Worm (Caenorhabditis elegans) whole organism, early embryonic: ENCODE data around the gene ada-2.

Source experiments
- B0310.2 ChIP-seq: sonication (generic microtip); optimal IDR thresholded peaks from 2 replicates; lab custom pipeline; 2016; ENCODE audit warnings: mild to moderate bottlenecking, missing genetic modification characterization, missing compliant biosample characterization
- F13C5.2 ChIP-seq: sonication (generic microtip); optimal IDR thresholded peaks from 2 replicates; lab custom pipeline; 2017; ENCODE audit warnings: mild to moderate bottlenecking, missing genetic modification characterization, inconsistent platforms, missing compliant biosample characterization
- aly-1 ChIP-seq: sonication (generic microtip); optimal IDR thresholded peaks from 2 replicates; lab custom pipeline; 2016; ENCODE audit warnings: missing genetic modification characterization, missing compliant biosample characterization
- ama-1 ChIP-seq: fragments of 150-350 bp; optimal IDR thresholded peaks from 2 replicates; lab custom pipeline; 2014
- ceh-13 ChIP-seq: fragments of 200-800 bp; sonication (Bioruptor generic); optimal IDR thresholded peaks from 2 replicates; lab custom pipeline; 2018; ENCODE audit warnings: mild to moderate bottlenecking, missing genetic modification characterization, missing compliant biosample characterization
- ceh-36 ChIP-seq: sonication (generic microtip); optimal IDR thresholded peaks from 2 replicates; lab custom pipeline; 2016; ENCODE audit warnings: missing genetic modification characterization, inconsistent platforms, missing compliant biosample characterization
- ets-7 ChIP-seq: sonication (generic microtip); optimal IDR thresholded peaks from 2 replicates; lab custom pipeline; 2016; ENCODE audit warnings: missing genotype, missing genetic modification characterization, missing compliant biosample characterization
- flt-1 ChIP-seq: fragments of 200-800 bp; sonication (Bioruptor generic); IDR thresholded peaks from 2 replicates; pipeline ENCODE4 v1.3.6; 2022; ENCODE audit warnings: missing genetic modification characterization, missing compliant biosample characterization
- hmbx-1 ChIP-seq: sonication (generic microtip); optimal IDR thresholded peaks from 2 replicates; lab custom pipeline; 2016; ENCODE audit warnings: mild to moderate bottlenecking, missing genetic modification characterization, missing compliant biosample characterization
- hmg-4 ChIP-seq: fragments of 200-800 bp; sonication (Bioruptor generic); optimal IDR thresholded peaks from 2 replicates; lab custom pipeline; 2018; ENCODE audit warnings: mild to moderate bottlenecking, missing genetic modification characterization, missing compliant biosample characterization
- hnd-1 ChIP-seq: sonication (generic microtip); optimal IDR thresholded peaks from 2 replicates; lab custom pipeline; 2016; ENCODE audit warnings: missing genetic modification characterization, missing compliant biosample characterization
- pes-1 ChIP-seq: fragments of 200-800 bp; sonication (Bioruptor generic); IDR thresholded peaks from 2 replicates; pipeline ENCODE4 v1.3.6; 2022; ENCODE audit warnings: missing genetic modification reagents, missing genetic modification characterization, missing compliant biosample characterization
- scrt-1 ChIP-seq: fragments of 200-800 bp; sonication (Bioruptor generic); IDR thresholded peaks from 2 replicates; pipeline ENCODE4 v1.3.6; 2022; ENCODE audit warnings: missing genetic modification characterization, missing compliant biosample characterization
- sea-1 ChIP-seq: fragments of 200-800 bp; sonication (Bioruptor generic); conservative IDR thresholded peaks from 2 replicates; pipeline ENCODE4 v1.3.6; 2022; ENCODE audit warnings: missing genetic modification characterization, missing compliant biosample characterization
- tbx-11 ChIP-seq: fragments of 200-800 bp; sonication (Bioruptor generic); IDR thresholded peaks from 2 replicates; pipeline ENCODE4 v1.3.6; 2022; ENCODE audit warnings: missing genetic modification characterization, missing compliant biosample characterization
- tbx-37 ChIP-seq: fragments of 200-800 bp; sonication (Bioruptor generic); conservative IDR thresholded peaks from 2 replicates; pipeline ENCODE4 v1.3.6; 2022; ENCODE audit warnings: missing genetic modification reagents, missing genetic modification characterization, missing compliant biosample characterization
- tra-4 ChIP-seq: sonication (generic microtip); optimal IDR thresholded peaks from 2 replicates; lab custom pipeline; 2017; ENCODE audit warnings: missing genetic modification characterization, missing compliant biosample characterization

The ada-2 gene

DNA sequence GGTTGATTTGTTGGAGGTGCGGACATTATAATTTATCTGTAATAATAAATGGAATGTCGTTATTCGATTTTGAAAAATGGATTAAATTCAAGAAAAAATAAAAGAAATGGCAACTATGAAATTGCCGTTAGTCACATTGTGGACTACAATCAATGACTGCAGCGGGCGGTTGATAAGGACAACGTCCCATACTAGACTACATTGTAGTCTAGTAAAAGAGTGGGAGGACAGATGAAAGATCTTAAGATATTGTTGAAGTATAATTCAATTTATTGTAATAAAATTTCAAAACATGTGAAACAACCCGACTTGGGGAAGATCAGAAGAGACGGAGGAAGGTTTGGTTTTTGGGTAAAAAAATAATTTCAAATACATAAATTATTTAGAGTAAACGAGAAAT lies at the start of gene ada-2, which contains the start of gene prx-13:
Gene ada-2, plus strand, starts transcription at position 282 of the 400 bp plus-strand sequence.
Gene prx-13, minus strand, starts transcription at position 38 of the 400 bp plus-strand sequence.
- TF ChIP-seq ets-7, result no peak
- no peak for TF ChIP-seq ama-1 (lab: Kevin White, UChicago)
- no peak for TF ChIP-seq ceh-13 (GFP tag; lab: Kevin White, UChicago)
- TF ChIP-seq ceh-36 (tag; lab: Kevin White, UChicago), result no peak
- TF ChIP-seq aly-1 (tag; lab: Kevin White, UChicago), result no peak
- no peak for TF ChIP-seq tbx-11 (GFP tag; lab: Robert Waterston, UW)
- TF ChIP-seq sea-1 (GFP tag; lab: Robert Waterston, UW), result no peak
- TF ChIP-seq hmg-4 (GFP tag; lab: Kevin White, UChicago), result no peak
- no peak for TF ChIP-seq pes-1
- TF ChIP-seq B0310.2 (tag; lab: Kevin White, UChicago), result no peak
- no peak for TF ChIP-seq F13C5.2 (tag; lab: Kevin White, UChicago)
- TF ChIP-seq tbx-37 (GFP tag; lab: Robert Waterston, UW), result no peak
- TF ChIP-seq scrt-1 (GFP tag; lab: Robert Waterston, UW), result no peak
- TF ChIP-seq flt-1 (GFP tag; lab: Robert Waterston, UW), result no peak
- TF ChIP-seq hnd-1 (tag; lab: Kevin White, UChicago), result no peak
- TF ChIP-seq tra-4 (tag; lab: Kevin White, UChicago), result no peak

DNA sequence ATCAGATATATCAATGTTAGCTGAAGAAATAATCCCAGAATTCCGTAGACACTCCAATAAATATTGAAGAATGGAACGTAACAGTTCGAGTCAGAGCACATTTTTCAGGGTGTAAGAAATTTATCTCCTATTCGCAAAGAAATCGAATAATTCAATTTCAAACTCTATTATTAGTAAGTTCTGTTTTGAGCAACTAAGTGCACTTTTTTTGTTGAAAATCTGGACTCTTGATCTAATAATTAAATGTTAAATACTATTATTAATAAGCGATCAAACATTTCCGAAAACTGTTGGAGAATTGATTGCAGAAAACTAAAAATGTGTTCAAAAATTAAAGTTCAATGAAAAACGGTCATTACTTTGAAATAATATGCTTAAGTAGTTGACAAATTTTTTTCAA lies 48.9 kb upstream of the ada-2 start, which contains the start of gene srd-56:
Gene srd-56, minus strand, starts transcription at position 101 of the 400 bp plus-strand sequence.
- TF ChIP-seq scrt-1 (GFP tag; lab: Robert Waterston, UW), result no peak
- TF ChIP-seq ama-1 (lab: Kevin White, UChicago), result no peak
- no peak for TF ChIP-seq hmg-4 (GFP tag; lab: Kevin White, UChicago)
- no peak for TF ChIP-seq flt-1 (GFP tag; lab: Robert Waterston, UW)
- TF ChIP-seq tbx-37 (GFP tag; lab: Robert Waterston, UW), result no peak
- TF ChIP-seq B0310.2 (tag; lab: Kevin White, UChicago), result no peak
- TF ChIP-seq tbx-11 (GFP tag; lab: Robert Waterston, UW), result no peak
- TF ChIP-seq ceh-13 (GFP tag; lab: Kevin White, UChicago), result no peak
- TF ChIP-seq aly-1 (tag; lab: Kevin White, UChicago), result no peak
- TF ChIP-seq ets-7, result no peak
- TF ChIP-seq ceh-36 (tag; lab: Kevin White, UChicago), result no peak
- no peak for TF ChIP-seq tra-4 (tag; lab: Kevin White, UChicago)

DNA sequence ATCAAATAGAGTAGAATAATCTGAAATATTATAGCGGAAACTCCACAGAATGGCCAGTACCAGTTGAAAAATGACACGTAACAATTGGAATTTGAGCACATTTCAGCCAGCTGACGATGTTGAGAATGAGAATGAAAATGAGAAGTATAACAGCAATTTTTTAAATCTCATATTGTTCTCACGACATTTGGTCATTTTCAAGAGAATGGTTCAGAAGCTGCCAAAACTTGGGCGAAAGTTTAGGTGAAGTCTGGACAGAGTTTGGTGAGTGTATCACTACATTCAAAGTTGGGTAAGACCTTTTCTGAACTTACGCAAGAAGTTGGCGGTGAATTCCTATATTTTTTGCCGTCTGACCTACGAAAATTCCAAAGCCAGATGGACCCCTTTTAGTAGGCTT lies 47.1 kb upstream of the ada-2 start, which contains the start of gene srd-58:
Gene srd-58, minus strand, starts transcription at position 101 of the 400 bp plus-strand sequence.
- TF ChIP-seq hnd-1 (tag; lab: Kevin White, UChicago), result no peak
- TF ChIP-seq tra-4 (tag; lab: Kevin White, UChicago), result no peak

DNA sequence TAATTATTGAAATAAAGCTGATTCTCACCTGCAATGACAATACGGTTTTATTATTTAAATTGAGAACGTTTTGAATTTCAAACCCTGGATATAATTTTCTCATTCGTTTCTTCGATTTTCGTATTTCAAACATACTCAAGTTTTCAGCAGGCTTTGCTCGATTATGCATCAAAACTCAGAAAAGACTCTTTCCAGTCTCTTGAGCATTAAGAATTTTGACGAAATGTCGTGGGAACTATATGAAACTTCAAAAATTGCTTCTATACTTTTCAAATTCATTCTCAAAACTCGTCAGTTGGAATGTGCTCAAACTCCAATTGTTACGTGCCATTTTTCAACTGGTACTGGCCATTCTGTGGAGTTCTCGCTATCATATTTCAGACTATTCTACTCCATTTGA lies 46.7 kb upstream of the ada-2 start, which contains the start of gene srd-59:
Gene srd-59, plus strand, starts transcription at position 301 of the 400 bp plus-strand sequence.
- TF ChIP-seq scrt-1 (GFP tag; lab: Robert Waterston, UW) (no peak), aly-1 (tag; lab: Kevin White, UChicago) (no peak), hmbx-1 (tag; lab: Kevin White, UChicago) (no peak), ceh-36 (tag; lab: Kevin White, UChicago) (no peak), flt-1 (GFP tag; lab: Robert Waterston, UW) (no peak), hnd-1 (tag; lab: Kevin White, UChicago) (no peak), tra-4 (tag; lab: Kevin White, UChicago) (no peak), tbx-11 (GFP tag; lab: Robert Waterston, UW) (no peak), ama-1 (lab: Kevin White, UChicago) (no peak), tbx-37 (GFP tag; lab: Robert Waterston, UW) (no peak), hmg-4 (GFP tag; lab: Kevin White, UChicago) (no peak), F13C5.2 (tag; lab: Kevin White, UChicago) (no peak), ets-7 (no peak)

DNA sequence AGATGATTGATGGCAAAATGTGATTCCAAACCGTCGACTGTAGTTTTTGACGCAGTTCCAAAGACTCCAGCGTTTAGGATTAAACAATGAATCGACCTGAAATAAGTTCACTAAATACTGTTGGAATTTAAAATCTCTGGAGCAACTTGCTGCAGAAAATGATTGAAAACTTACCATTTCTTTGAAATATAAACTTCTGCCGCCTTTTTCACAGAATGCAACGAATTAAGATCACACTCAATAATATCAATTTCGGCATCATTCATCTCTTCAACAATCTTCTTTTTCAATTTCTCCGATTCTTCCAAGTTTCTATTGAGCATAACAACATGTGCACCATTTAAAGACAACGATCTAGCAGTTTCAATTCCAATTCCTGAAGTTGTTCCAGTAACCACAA lies 44.4 kb upstream of the ada-2 start:
- TF ChIP-seq flt-1 (GFP tag; lab: Robert Waterston, UW), result no peak
- TF ChIP-seq ets-7, result no peak
- TF ChIP-seq ceh-13 (GFP tag; lab: Kevin White, UChicago), result no peak
- no peak for TF ChIP-seq B0310.2 (tag; lab: Kevin White, UChicago)
- TF ChIP-seq tbx-11 (GFP tag; lab: Robert Waterston, UW), result no peak
- TF ChIP-seq hmg-4 (GFP tag; lab: Kevin White, UChicago), result no peak
- TF ChIP-seq scrt-1 (GFP tag; lab: Robert Waterston, UW), result no peak
- no peak for TF ChIP-seq sea-1 (GFP tag; lab: Robert Waterston, UW)
- TF ChIP-seq pes-1, result no peak
- no peak for TF ChIP-seq aly-1 (tag; lab: Kevin White, UChicago)
- TF ChIP-seq hnd-1 (tag; lab: Kevin White, UChicago), result no peak
- no peak for TF ChIP-seq tbx-37 (GFP tag; lab: Robert Waterston, UW)
- no peak for TF ChIP-seq F13C5.2 (tag; lab: Kevin White, UChicago)
- no peak for TF ChIP-seq ama-1 (lab: Kevin White, UChicago)
- no peak for TF ChIP-seq hmbx-1 (tag; lab: Kevin White, UChicago)

DNA sequence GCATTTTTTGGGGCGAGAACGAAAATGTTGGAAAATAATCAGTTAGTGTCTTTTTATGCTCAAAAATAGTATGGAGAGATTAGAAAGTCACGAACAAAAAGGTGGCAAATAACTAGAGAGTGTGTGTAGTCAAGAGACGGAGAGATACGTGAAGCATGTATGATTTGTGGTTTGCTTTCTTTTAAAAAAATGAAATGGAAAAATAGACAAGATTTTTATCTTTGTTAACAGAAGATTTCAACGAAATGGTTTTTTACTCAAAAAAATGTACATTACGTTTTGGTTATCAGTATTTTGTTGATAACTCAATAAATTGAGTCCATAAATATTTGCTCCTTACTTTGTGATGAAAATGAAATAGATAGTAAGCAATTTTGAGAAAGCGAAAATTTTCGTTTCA lies 43.9 kb upstream of the ada-2 start, which contains the start of gene dhs-7:
Gene dhs-7, minus strand, starts transcription at position 277 of the 400 bp plus-strand sequence.
- TF ChIP-seq aly-1 (tag; lab: Kevin White, UChicago), result no peak
- TF ChIP-seq hmbx-1 (tag; lab: Kevin White, UChicago), result no peak

DNA sequence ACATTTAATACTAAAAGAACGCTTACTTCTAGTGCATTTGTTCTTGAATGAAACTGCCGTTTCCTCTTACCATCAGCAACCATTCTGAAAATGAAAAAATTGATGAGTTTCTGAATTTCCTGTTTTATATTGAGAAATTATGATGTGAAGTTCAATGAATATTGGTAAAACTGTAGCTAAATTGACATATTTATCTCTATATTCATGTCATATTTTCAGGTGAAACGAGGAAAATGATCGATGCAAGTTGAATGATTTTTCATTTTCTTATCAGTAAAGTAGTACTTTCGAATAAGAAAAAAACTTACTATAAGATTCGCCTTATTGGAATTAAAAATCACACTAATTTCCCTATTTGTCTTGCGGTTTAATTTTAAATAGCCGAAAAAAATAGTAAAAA lies 41.9 kb upstream of the ada-2 start, which contains the start of gene E04F6.15:
Gene E04F6.15, minus strand, starts transcription at position 101 of the 400 bp plus-strand sequence.
- TF ChIP-seq flt-1 (GFP tag; lab: Robert Waterston, UW) (no peak), ama-1 (lab: Kevin White, UChicago) (no peak), sea-1 (GFP tag; lab: Robert Waterston, UW) (no peak), hmg-4 (GFP tag; lab: Kevin White, UChicago) (no peak), hnd-1 (tag; lab: Kevin White, UChicago) (no peak), ceh-13 (GFP tag; lab: Kevin White, UChicago) (no peak), tra-4 (tag; lab: Kevin White, UChicago) (no peak), pes-1 (no peak), hmbx-1 (tag; lab: Kevin White, UChicago) (no peak), tbx-37 (GFP tag; lab: Robert Waterston, UW) (no peak), tbx-11 (GFP tag; lab: Robert Waterston, UW) (no peak), ceh-36 (tag; lab: Kevin White, UChicago) (no peak), F13C5.2 (tag; lab: Kevin White, UChicago) (no peak), aly-1 (tag; lab: Kevin White, UChicago) (no peak), ets-7 (no peak), B0310.2 (tag; lab: Kevin White, UChicago) (no peak), scrt-1 (GFP tag; lab: Robert Waterston, UW) (no peak)
